Worm (Caenorhabditis elegans): ENCODE measurements around the gene C25G6.4.
A peak's percentile ranks its signal among the peaks of the same experiment; 100 is the strongest.

ce11 chrX:1244235-1244634, 5.4 kb downstream of the C25G6.4 start:
- TF ChIP-seq unc-86 (tag; optimal IDR thresholded peaks at IDR 0.05) (no peak), tbx-2 (tag; optimal IDR thresholded peaks at IDR 0.05) (no peak), lin-39 (tag; optimal IDR thresholded peaks at IDR 0.05) (no peak), unc-62 (GFP tag; optimal IDR thresholded peaks at IDR 0.05) (no peak), blmp-1 (tag; optimal IDR thresholded peaks at IDR 0.05) (peak; percentile 9), mdl-1 (tag; optimal IDR thresholded peaks at IDR 0.05) (peak in 1 of 2 experiments; percentile 21)
